Fruit fly (Drosophila melanogaster): ENCODE measurements around the gene Actn3.

- TF ChIP-seq Clk (GFP tag; optimal IDR thresholded peaks at IDR 0.05) (no peak), bab1 (GFP tag; optimal IDR thresholded peaks at IDR 0.05) (no peak), Hr96 (GFP tag; optimal IDR thresholded peaks at IDR 0.05) (no peak), CG7045 (GFP tag; optimal IDR thresholded peaks at IDR 0.05) (no peak), kay (GFP tag; ENCODE audit: borderline replicate concordance) (no peak)
Measured at dm6 chr3R:17008675-17009022, 31.1 kb upstream of the Actn3 start.

Measured in whole organism, adult.